Worm (Caenorhabditis elegans) whole organism, early embryonic: Measurements from ENCODE around the gene hrg-2.

Experiments
- ama-1 ChIP-seq: fragments of 150-350 bp; optimal IDR thresholded peaks from 2 replicates; lab custom pipeline; 2014
- ceh-13 ChIP-seq: fragments of 200-800 bp; sonication (Bioruptor generic); optimal IDR thresholded peaks from 2 replicates; lab custom pipeline; 2018; ENCODE audit warnings: mild to moderate bottlenecking, missing genetic modification characterization, missing compliant biosample characterization
- hmbx-1 ChIP-seq: sonication (generic microtip); optimal IDR thresholded peaks from 2 replicates; lab custom pipeline; 2016; ENCODE audit warnings: mild to moderate bottlenecking, missing genetic modification characterization, missing compliant biosample characterization
- tbx-11 ChIP-seq: fragments of 200-800 bp; sonication (Bioruptor generic); IDR thresholded peaks from 2 replicates; pipeline ENCODE4 v1.3.6; 2022; ENCODE audit warnings: missing genetic modification characterization, missing compliant biosample characterization

ce11 chrV:12365104-12365503 lies 45.2 kb downstream of the hrg-2 start, which contains the start of gene fipr-2:
- TF ChIP-seq ceh-13 (GFP tag; lab: Kevin White, UChicago): no peak
- no peak for TF ChIP-seq hmbx-1 (tag; lab: Kevin White, UChicago)
- no peak for TF ChIP-seq ama-1 (lab: Kevin White, UChicago)
- TF ChIP-seq tbx-11 (GFP tag; lab: Robert Waterston, UW): no peak
